Fruit fly (Drosophila melanogaster) whole organism, prepupa: Measurements from ENCODE around the gene Pebp1.

ENCODE experiments used
- Blimp-1 ChIP-seq: fragments of 200-800 bp; sonication (Bioruptor generic); optimal IDR thresholded peaks from 3 replicates; lab custom pipeline; 2017; ENCODE audit warnings: missing biosample characterization, missing genetic modification characterization, mild to moderate bottlenecking, moderate library complexity, missing genetic modification reagents
- CG10631 ChIP-seq: fragments of 200-800 bp; sonication (Bioruptor generic); optimal IDR thresholded peaks from 2 replicates; lab custom pipeline; 2016; ENCODE audit warnings: missing biosample characterization, missing genetic modification characterization
- CG10669 ChIP-seq: fragments of 200-800 bp; sonication (Bioruptor generic); optimal IDR thresholded peaks from 3 replicates; lab custom pipeline; 2018; ENCODE audit warnings: missing biosample characterization, mild to moderate bottlenecking, missing genetic modification characterization, moderate library complexity
- CG11294 ChIP-seq: fragments of 200-800 bp; sonication (Bioruptor generic); IDR thresholded peaks from 2 replicates; pipeline ENCODE4 v1.3.6; 2022; ENCODE audit warnings: missing biosample characterization, missing genetic modification characterization
- CG11762 ChIP-seq: fragments of 200-800 bp; sonication (Bioruptor generic); optimal IDR thresholded peaks from 3 replicates; lab custom pipeline; 2016; ENCODE audit warnings: missing biosample characterization, missing genetic modification characterization; ENCODE audit not compliant: insufficient read depth
- CG15336 ChIP-seq: fragments of 200-800 bp; sonication (Bioruptor generic); IDR thresholded peaks from 2 replicates; pipeline ENCODE4 v1.3.6; 2022; ENCODE audit warnings: missing biosample characterization, missing genetic modification characterization
- CG16779 ChIP-seq: fragments of 200-800 bp; sonication (Bioruptor generic); optimal IDR thresholded peaks from 3 replicates; lab custom pipeline; 2017; ENCODE audit warnings: missing biosample characterization, mild to moderate bottlenecking, missing genetic modification characterization
- CG3032 ChIP-seq: fragments of 200-800 bp; optimal IDR thresholded peaks from 2 replicates; lab custom pipeline; 2019; ENCODE audit warnings: missing biosample characterization, mild to moderate bottlenecking, missing genetic modification characterization, moderate library complexity
- CG31627 ChIP-seq: fragments of 200-800 bp; sonication (Bioruptor generic); optimal IDR thresholded peaks from 3 replicates; lab custom pipeline; 2016; ENCODE audit warnings: missing biosample characterization, missing genetic modification characterization
- CG34406 ChIP-seq: fragments of 200-800 bp; sonication (Bioruptor generic); optimal IDR thresholded peaks from 3 replicates; lab custom pipeline; 2016; ENCODE audit warnings: missing biosample characterization, missing genetic modification characterization
- CG6163 ChIP-seq: fragments of 200-800 bp; sonication (Bioruptor generic); IDR thresholded peaks from 3 replicates; pipeline ENCODE4 v1.3.6; 2022; ENCODE audit warnings: missing biosample characterization, missing genetic modification characterization
- CG6276 ChIP-seq: fragments of 200-800 bp; sonication (Bioruptor generic); optimal IDR thresholded peaks from 2 replicates; lab custom pipeline; 2017; ENCODE audit warnings: missing biosample characterization, mild to moderate bottlenecking, missing genetic modification characterization
- CG6792 ChIP-seq: fragments of 200-800 bp; sonication (Bioruptor generic); optimal IDR thresholded peaks from 3 replicates; lab custom pipeline; 2016; ENCODE audit warnings: missing biosample characterization, missing genetic modification characterization
- CG6808 ChIP-seq: fragments of 200-800 bp; sonication (Bioruptor generic); optimal IDR thresholded peaks from 3 replicates; lab custom pipeline; 2017; ENCODE audit warnings: missing biosample characterization, missing genetic modification characterization, mild to moderate bottlenecking, moderate library complexity, missing genetic modification reagents
- CG6854 ChIP-seq: fragments of 200-800 bp; sonication (Bioruptor generic); optimal IDR thresholded peaks from 2 replicates; lab custom pipeline; 2017; ENCODE audit warnings: missing biosample characterization, mild to moderate bottlenecking, missing genetic modification characterization
- CG7368 ChIP-seq: fragments of 200-800 bp; sonication (Bioruptor generic); optimal IDR thresholded peaks from 3 replicates; lab custom pipeline; 2016; ENCODE audit warnings: missing biosample characterization, missing genetic modification characterization
- CG8119 ChIP-seq: fragments of 200-800 bp; sonication (Bioruptor generic); IDR thresholded peaks from 3 replicates; pipeline ENCODE4 v1.3.6; 2022; ENCODE audit warnings: missing biosample characterization, missing genetic modification characterization
- CG8319 ChIP-seq: fragments of 200-800 bp; sonication (Bioruptor generic); optimal IDR thresholded peaks from 3 replicates; lab custom pipeline; 2016; ENCODE audit warnings: missing biosample characterization, missing genetic modification characterization
- CG8632 ChIP-seq: fragments of 200-800 bp; sonication (Bioruptor generic); optimal IDR thresholded peaks from 3 replicates; lab custom pipeline; 2016; ENCODE audit warnings: missing biosample characterization, missing genetic modification characterization
- Eip75B ChIP-seq: fragments of 200-800 bp; sonication (Bioruptor generic); optimal IDR thresholded peaks from 3 replicates; lab custom pipeline; 2016; ENCODE audit warnings: missing biosample characterization, missing genetic modification characterization
- Eip78C ChIP-seq: fragments of 200-800 bp; sonication (Bioruptor generic); peaks from one replicate; lab custom pipeline; 2016; ENCODE audit warnings: missing biosample characterization, missing genetic modification characterization
- Ets96B ChIP-seq: fragments of 200-800 bp; optimal IDR thresholded peaks from 2 replicates; lab custom pipeline; 2019; ENCODE audit warnings: missing biosample characterization, mild to moderate bottlenecking, missing genetic modification characterization, moderate library complexity
- Hr38 ChIP-seq: sonication (Bioruptor generic); optimal IDR thresholded peaks from 2 replicates; lab custom pipeline; 2016; ENCODE audit warnings: missing biosample characterization, missing genetic modification characterization
- Hr39 ChIP-seq: fragments of 200-800 bp; sonication (Bioruptor generic); optimal IDR thresholded peaks from 2 replicates; lab custom pipeline; 2016; ENCODE audit warnings: missing biosample characterization, missing genetic modification characterization
- Hr4 ChIP-seq: fragments of 200-800 bp; sonication (Bioruptor generic); optimal IDR thresholded peaks from 3 replicates; lab custom pipeline; 2016; ENCODE audit warnings: missing biosample characterization, missing genetic modification characterization
- OdsH ChIP-seq: fragments of 200-800 bp; sonication (Bioruptor generic); optimal IDR thresholded peaks from 3 replicates; lab custom pipeline; 2016; ENCODE audit warnings: missing biosample characterization, missing genetic modification characterization
- Smox ChIP-seq: fragments of 200-800 bp; sonication (Bioruptor generic); optimal IDR thresholded peaks from 3 replicates; lab custom pipeline; 2016; ENCODE audit warnings: missing biosample characterization, missing genetic modification characterization
- acj6 ChIP-seq: fragments of 200-800 bp; sonication (Bioruptor generic); optimal IDR thresholded peaks from 3 replicates; lab custom pipeline; 2016; ENCODE audit warnings: missing biosample characterization, missing genetic modification characterization
- cyc ChIP-seq: fragments of 200-800 bp; sonication (Bioruptor generic); optimal IDR thresholded peaks from 3 replicates; lab custom pipeline; 2016; ENCODE audit warnings: missing biosample characterization, missing genetic modification characterization
- dac ChIP-seq: fragments of 200-800 bp; sonication (Bioruptor generic); optimal IDR thresholded peaks from 2 replicates; lab custom pipeline; 2017; ENCODE audit warnings: missing biosample characterization, mild to moderate bottlenecking, missing genetic modification characterization
- eg ChIP-seq: fragments of 200-800 bp; sonication (Bioruptor generic); IDR thresholded peaks from 3 replicates; pipeline ENCODE4 v1.3.6; 2022; ENCODE audit warnings: missing biosample characterization, missing genetic modification characterization
- esn ChIP-seq: fragments of 200-800 bp; sonication (Bioruptor generic); optimal IDR thresholded peaks from 2 replicates; lab custom pipeline; 2016; ENCODE audit warnings: missing biosample characterization, mild to moderate bottlenecking, missing genetic modification characterization, moderate library complexity
- fd59A ChIP-seq: fragments of 200-800 bp; sonication (Bioruptor generic); optimal IDR thresholded peaks from 2 replicates; lab custom pipeline; 2017; ENCODE audit warnings: missing biosample characterization, mild to moderate bottlenecking, missing genetic modification characterization, missing genetic modification reagents
- fd85E ChIP-seq: fragments of 200-800 bp; sonication (Bioruptor generic); optimal IDR thresholded peaks from 3 replicates; lab custom pipeline; 2016; ENCODE audit warnings: missing biosample characterization, missing genetic modification characterization
- fkh ChIP-seq: fragments of 200-800 bp; sonication (Bioruptor generic); optimal IDR thresholded peaks from 3 replicates; lab custom pipeline; 2017; ENCODE audit warnings: missing biosample characterization, mild to moderate bottlenecking, missing genetic modification characterization, moderate library complexity
- lz ChIP-seq: fragments of 200-800 bp; sonication (Bioruptor generic); optimal IDR thresholded peaks from 3 replicates; lab custom pipeline; 2016; ENCODE audit warnings: missing biosample characterization, missing genetic modification characterization
- pdm3 ChIP-seq: fragments of 200-800 bp; sonication (Bioruptor generic); optimal IDR thresholded peaks from 3 replicates; lab custom pipeline; 2016; ENCODE audit warnings: missing biosample characterization, missing genetic modification characterization
- ss ChIP-seq, 2 experiments: fragments of 200-800 bp; sonication (Bioruptor generic); optimal IDR thresholded peaks; 2 replicates in 1 of 2; 3 replicates in 1 of 2; lab custom pipeline; 2017 to 2018; ENCODE audit warnings: mild to moderate bottlenecking in 2 of 2, missing biosample characterization in 2 of 2, missing genetic modification characterization in 2 of 2, moderate library complexity in 1 of 2
- svp ChIP-seq: fragments of 200-800 bp; sonication (Bioruptor generic); peaks from one replicate; lab custom pipeline; 2016; ENCODE audit warnings: missing biosample characterization, missing genetic modification characterization
- topi ChIP-seq: fragments of 200-800 bp; sonication (Bioruptor generic); optimal IDR thresholded peaks from 3 replicates; lab custom pipeline; 2016; ENCODE audit warnings: missing biosample characterization, missing genetic modification characterization

Pebp1 gene

dm6 chr3R:22488855-22489254, 23.0 kb downstream of the Pebp1 start, which contains the start of gene CG5376:
Gene CG5376, minus strand, starts transcription at chr3R:22488955.
- TF ChIP-seq esn: no peak

- no peak for TF ChIP-seq CG10669 (GFP tag; lab: Kevin White, UChicago)
- no peak for TF ChIP-seq CG34406
- TF ChIP-seq acj6 (GFP tag; lab: Kevin White, UChicago): no peak
- TF ChIP-seq OdsH (GFP tag; lab: Kevin White, UChicago): no peak
- TF ChIP-seq CG31627 (GFP tag; lab: Kevin White, UChicago): peak; percentile 13
- no peak for TF ChIP-seq fkh (GFP tag; lab: Kevin White, UChicago)
- no peak for TF ChIP-seq CG8119
- no peak for TF ChIP-seq Eip78C (GFP tag; lab: Kevin White, UChicago)
- TF ChIP-seq svp (GFP tag; lab: Kevin White, UChicago): no peak
- no peak for TF ChIP-seq Hr39
- TF ChIP-seq dac (GFP tag; lab: Kevin White, UChicago): no peak
- no peak for TF ChIP-seq Blimp-1 (GFP tag; lab: Kevin White, UChicago)
- TF ChIP-seq CG11762 (GFP tag; lab: Kevin White, UChicago): no peak
- TF ChIP-seq esn: peak; percentile 45
- peak; percentile 15 for TF ChIP-seq lz (GFP tag; lab: Kevin White, UChicago)
- no peak for TF ChIP-seq Eip75B (GFP tag; lab: Kevin White, UChicago)
- TF ChIP-seq fd85E: no peak
- peak; percentile 27 for TF ChIP-seq CG3032 (tag; lab: Kevin White, UChicago)
- no peak for TF ChIP-seq ss (GFP tag; optimal IDR thresholded peaks at IDR 0.05; lab: Kevin White, UChicago)
- TF ChIP-seq CG6163 (GFP tag; lab: Robert Waterston, UW): no peak
- TF ChIP-seq CG15336: no peak
- no peak for TF ChIP-seq topi (GFP tag; lab: Kevin White, UChicago)
- TF ChIP-seq Smox (GFP tag; lab: Kevin White, UChicago): no peak
These were observed 25.4 kb downstream of the Pebp1 start, which contains the start of the genes CCT1 and tHMG1 for dm6 chr3R:22491088-22491879. Gene CCT1, minus strand, starts transcription at chr3R:22491439. Gene tHMG1, plus strand, starts transcription at chr3R:22491829.

dm6 chr3R:22492767-22493166, 26.9 kb downstream of the Pebp1 start, which contains the start of gene tHMG2:
Gene tHMG2, plus strand, starts transcription at chr3R:22492953.
- TF ChIP-seq CG11294 (no peak), Smox (GFP tag; lab: Kevin White, UChicago) (no peak), CG8632 (GFP tag; lab: Kevin White, UChicago) (no peak), CG6163 (GFP tag; lab: Robert Waterston, UW) (no peak), CG6808 (GFP tag; lab: Kevin White, UChicago) (no peak), Blimp-1 (GFP tag; lab: Kevin White, UChicago) (no peak), pdm3 (GFP tag; lab: Kevin White, UChicago) (no peak), Hr39 (no peak), CG16779 (tag; lab: Kevin White, UChicago) (no peak), topi (GFP tag; lab: Kevin White, UChicago) (no peak), CG8319 (GFP tag; lab: Kevin White, UChicago) (no peak), Hr38 (no peak)

- TF ChIP-seq Ets96B (tag; lab: Kevin White, UChicago) (peak; percentile 17), CG34406 (no peak), CG6276 (GFP tag; lab: Kevin White, UChicago) (peak; percentile 74), CG10631 (GFP tag; lab: Kevin White, UChicago) (peak; percentile 2), Hr39 (no peak), cyc (GFP tag; lab: Kevin White, UChicago) (peak; percentile 39), CG6792 (peak; percentile 21), fd59A (no peak), Hr4 (GFP tag; lab: Kevin White, UChicago) (peak; percentile 18), CG6854 (GFP tag; lab: Kevin White, UChicago) (no peak), topi (GFP tag; lab: Kevin White, UChicago) (peak; percentile 20), eg (0 out of 3 replicates have a peak, but pooled peaks have one; percentile 26), CG7368 (GFP tag; lab: Kevin White, UChicago) (peak; percentile 1), CG8319 (GFP tag; lab: Kevin White, UChicago) (peak; percentile 55), Eip75B (GFP tag; lab: Kevin White, UChicago) (peak; percentile 12), CG16779 (tag; lab: Kevin White, UChicago) (peak; percentile 24), Eip78C (GFP tag; lab: Kevin White, UChicago) (peak; percentile 68)
These were observed 28.9 kb downstream of the Pebp1 start for dm6 chr3R:22494523-22495309.
